Fruit fly (Drosophila melanogaster): ENCODE measurements around the gene CG33169.
A peak's percentile ranks its signal among the peaks of the same experiment; 100 is the strongest.

The CG33169 gene

dm6 chr3L:22848940-22849339, 14.7 kb upstream of the CG33169 start:
- TF ChIP-seq CG10348 (GFP tag; IDR thresholded peaks at IDR 0.05), result no peak
- peak; percentile 64 for TF ChIP-seq EcR (GFP tag; optimal IDR thresholded peaks at IDR 0.05)
- TF ChIP-seq CG14655 (GFP tag; optimal IDR thresholded peaks at IDR 0.05), result no peak
- 0 out of 3 replicates have a peak, but pooled peaks have one; percentile 45 for TF ChIP-seq CG4496 (GFP tag; IDR thresholded peaks at IDR 0.05)
- no peak for TF ChIP-seq fd96Ca (GFP tag; IDR thresholded peaks at IDR 0.05)

- TF ChIP-seq CG17806 (tag; optimal IDR thresholded peaks at IDR 0.05) (peak; percentile 74), D1 (tag; optimal IDR thresholded peaks at IDR 0.05) (peak; percentile 69), CG32121 (GFP tag; IDR thresholded peaks at IDR 0.05) (peak; percentile 29), CG8301 (tag; optimal IDR thresholded peaks at IDR 0.05) (peak; percentile 23), CG9948 (tag; optimal IDR thresholded peaks at IDR 0.05) (peak; percentile 75), CG4496 (GFP tag; IDR thresholded peaks at IDR 0.05) (peak; percentile 60), gl (tag; optimal IDR thresholded peaks at IDR 0.05) (peak; percentile 97), CG15710 (tag; optimal IDR thresholded peaks at IDR 0.05) (peak; percentile 83), Pif1B (GFP tag; optimal IDR thresholded peaks at IDR 0.05) (peak; percentile 81), Snoo (tag; optimal IDR thresholded peaks at IDR 0.05) (peak; percentile 73), EcR (GFP tag; optimal IDR thresholded peaks at IDR 0.05) (peak; percentile 91), fd96Ca (GFP tag; IDR thresholded peaks at IDR 0.05) (peak; percentile 54; the same call in 2 of the 3 replicates), CG8159 (tag; optimal IDR thresholded peaks at IDR 0.05) (peak; percentile 88), rn (GFP tag; IDR thresholded peaks at IDR 0.05) (no peak), CG14655 (GFP tag; optimal IDR thresholded peaks at IDR 0.05) (peak; percentile 63), Ets98B (GFP tag; IDR thresholded peaks at IDR 0.05) (no peak), CG10348 (GFP tag; IDR thresholded peaks at IDR 0.05) (no peak), Pif1A (GFP tag; optimal IDR thresholded peaks at IDR 0.05) (peak; percentile 80), CG34367 (tag; optimal IDR thresholded peaks at IDR 0.05) (peak; percentile 86), CG13204 (GFP tag; optimal IDR thresholded peaks at IDR 0.05) (peak; percentile 90), CG12605 (GFP tag; IDR thresholded peaks at IDR 0.05) (peak; percentile 77)
Observed at dm6 chr3L:22851172-22852128, 12.2 kb upstream of the CG33169 start.

- TF ChIP-seq CG14655 (GFP tag; optimal IDR thresholded peaks at IDR 0.05) (no peak), CG13204 (GFP tag; optimal IDR thresholded peaks at IDR 0.05) (no peak), Pif1A (GFP tag; optimal IDR thresholded peaks at IDR 0.05) (no peak), fd96Ca (GFP tag; IDR thresholded peaks at IDR 0.05) (no peak), Pif1B (GFP tag; optimal IDR thresholded peaks at IDR 0.05) (no peak), D1 (tag; optimal IDR thresholded peaks at IDR 0.05) (no peak), CG17806 (tag; optimal IDR thresholded peaks at IDR 0.05) (no peak), CG32121 (GFP tag; IDR thresholded peaks at IDR 0.05) (no peak), CG12605 (GFP tag; IDR thresholded peaks at IDR 0.05) (no peak), CG8159 (tag; optimal IDR thresholded peaks at IDR 0.05) (no peak), CG8301 (tag; optimal IDR thresholded peaks at IDR 0.05) (no peak), CG4496 (GFP tag; IDR thresholded peaks at IDR 0.05) (no peak), CG34367 (tag; optimal IDR thresholded peaks at IDR 0.05) (no peak), Snoo (tag; optimal IDR thresholded peaks at IDR 0.05) (no peak)
Observed at dm6 chr3L:22853412-22853811, 10.3 kb upstream of the CG33169 start, which contains the start of gene CG32462. Gene CG32462 (minus strand): TSS chr3L:22853512.

dm6 chr3L:22856009-22856477, 7.6 kb upstream of the CG33169 start, which contains the start of gene CG32459:
Gene CG32459 (minus strand): TSS chr3L:22856059.
- TF ChIP-seq CG10348 (GFP tag; IDR thresholded peaks at IDR 0.05) (no peak), CG15710 (tag; optimal IDR thresholded peaks at IDR 0.05) (no peak), CG9948 (tag; optimal IDR thresholded peaks at IDR 0.05) (no peak), rn (GFP tag; IDR thresholded peaks at IDR 0.05) (no peak), CG4496 (GFP tag; IDR thresholded peaks at IDR 0.05) (no peak), Pif1B (GFP tag; optimal IDR thresholded peaks at IDR 0.05) (no peak), CG34367 (tag; optimal IDR thresholded peaks at IDR 0.05) (no peak), EcR (GFP tag; optimal IDR thresholded peaks at IDR 0.05) (no peak)

- no peak for TF ChIP-seq CG12605 (GFP tag; IDR thresholded peaks at IDR 0.05)
- TF ChIP-seq CG14655 (GFP tag; optimal IDR thresholded peaks at IDR 0.05), result no peak
- TF ChIP-seq gl (tag; optimal IDR thresholded peaks at IDR 0.05), result no peak
- TF ChIP-seq CG8159 (tag; optimal IDR thresholded peaks at IDR 0.05), result no peak
- TF ChIP-seq CG15710 (tag; optimal IDR thresholded peaks at IDR 0.05), result no peak
- TF ChIP-seq fd96Ca (GFP tag; IDR thresholded peaks at IDR 0.05), result no peak
- TF ChIP-seq Ets98B (GFP tag; IDR thresholded peaks at IDR 0.05), result no peak
- no peak for TF ChIP-seq Pif1B (GFP tag; optimal IDR thresholded peaks at IDR 0.05)
- TF ChIP-seq CG17806 (tag; optimal IDR thresholded peaks at IDR 0.05), result no peak
- no peak for TF ChIP-seq Snoo (tag; optimal IDR thresholded peaks at IDR 0.05)
- no peak for TF ChIP-seq EcR (GFP tag; optimal IDR thresholded peaks at IDR 0.05)
- no peak for TF ChIP-seq Pif1A (GFP tag; optimal IDR thresholded peaks at IDR 0.05)
- TF ChIP-seq CG9948 (tag; optimal IDR thresholded peaks at IDR 0.05), result no peak
- no peak for TF ChIP-seq CG34367 (tag; optimal IDR thresholded peaks at IDR 0.05)
- TF ChIP-seq D1 (tag; optimal IDR thresholded peaks at IDR 0.05), result no peak
- TF ChIP-seq CG8301 (tag; optimal IDR thresholded peaks at IDR 0.05), result no peak
- TF ChIP-seq rn (GFP tag; IDR thresholded peaks at IDR 0.05), result no peak
- no peak for TF ChIP-seq CG4496 (GFP tag; IDR thresholded peaks at IDR 0.05)
- no peak for TF ChIP-seq CG13204 (GFP tag; optimal IDR thresholded peaks at IDR 0.05)
Observed at dm6 chr3L:22860487-22860886, 3.2 kb upstream of the CG33169 start, which contains the start of gene CG13239. Gene CG13239 (plus strand): TSS chr3L:22860787.

All from whole organism, pupa.